Worm (Caenorhabditis elegans): ENCODE data around the gene F35E8.9.

F35E8.9 gene

DNA sequence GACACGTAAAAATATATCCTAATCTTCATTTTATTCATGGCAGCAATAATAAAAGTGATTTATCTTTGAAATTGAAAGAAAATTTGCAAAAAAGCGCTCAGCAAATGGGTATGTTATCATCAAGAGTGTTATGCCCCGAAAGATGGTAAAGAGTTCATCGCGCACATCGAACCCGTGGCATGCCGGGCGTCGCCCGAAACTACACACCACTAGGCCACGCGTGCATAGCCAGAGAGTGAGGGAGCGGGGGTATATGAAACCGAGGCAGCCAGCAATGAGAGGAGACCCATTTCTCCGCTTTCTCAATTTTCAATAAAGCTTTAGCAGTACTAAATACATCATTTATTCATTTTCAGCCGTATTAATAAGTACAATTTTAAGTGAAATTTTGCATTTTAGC, 43.6 kb downstream of the F35E8.9 start (continued):
- TF ChIP-seq K09A11.1 (tag; optimal IDR thresholded peaks at IDR 0.05; ENCODE audit: insufficient read depth) (peak; percentile 93), npax-4 (tag; optimal IDR thresholded peaks at IDR 0.05) (peak; percentile 98), fax-1 (tag; optimal IDR thresholded peaks at IDR 0.05) (peak; percentile 96), ets-4 (tag; optimal IDR thresholded peaks at IDR 0.05) (peak; percentile 88), dmd-4 (tag; optimal IDR thresholded peaks at IDR 0.05; ENCODE audit: borderline replicate concordance) (peak; percentile 98), ztf-16 (tag; optimal IDR thresholded peaks at IDR 0.05) (peak; percentile 99), fkh-10 (GFP tag; optimal IDR thresholded peaks at IDR 0.05) (peak; percentile 76), lim-6 (tag; optimal IDR thresholded peaks at IDR 0.05) (peak; percentile 97), madf-2 (tag; optimal IDR thresholded peaks at IDR 0.05) (peak; percentile 98), ceh-6 (GFP tag; optimal IDR thresholded peaks at IDR 0.05) (peak; percentile 99), gmeb-2 (tag; optimal IDR thresholded peaks at IDR 0.05) (peak; percentile 99), unc-42 (tag; optimal IDR thresholded peaks at IDR 0.05) (peak; percentile 86), hlh-8 (tag; optimal IDR thresholded peaks at IDR 0.05) (peak; percentile 96), ama-1 (optimal IDR thresholded peaks at IDR 0.05) (no peak), dve-1 (tag; optimal IDR thresholded peaks at IDR 0.05) (peak; percentile 96), nhr-232 (tag; optimal IDR thresholded peaks at IDR 0.05) (peak; percentile 99), elt-4 (tag; optimal IDR thresholded peaks at IDR 0.05) (peak; percentile 97), fkh-6 (tag; optimal IDR thresholded peaks at IDR 0.05) (peak; percentile 97), ceh-34 (tag; optimal IDR thresholded peaks at IDR 0.05) (peak; percentile 99), sox-2 (GFP tag; IDR thresholded peaks at IDR 0.05) (peak; percentile 98), ttx-3 (tag; optimal IDR thresholded peaks at IDR 0.05) (peak; percentile 99), ceh-19 (GFP tag; optimal IDR thresholded peaks at IDR 0.05) (peak; percentile 99), pag-3 (tag; optimal IDR thresholded peaks at IDR 0.05; ENCODE audit: borderline replicate concordance) (peak; percentile 96), nfya-1 (tag; optimal IDR thresholded peaks at IDR 0.05) (peak; percentile 90), hlh-15 (tag; optimal IDR thresholded peaks at IDR 0.05) (peak; percentile 98), sox-4 (tag; optimal IDR thresholded peaks at IDR 0.05) (peak; percentile 99), ceh-48 (tag; optimal IDR thresholded peaks at IDR 0.05) (peak; percentile 99), pha-2 (tag; optimal IDR thresholded peaks at IDR 0.05) (peak; percentile 97), unc-55 (GFP tag; optimal IDR thresholded peaks at IDR 0.05) (no peak), Y22D7AL.16 (tag; optimal IDR thresholded peaks at IDR 0.05) (peak; percentile 99), eyg-1 (tag; optimal IDR thresholded peaks at IDR 0.05) (peak; percentile 99), C08G9.2 (tag; optimal IDR thresholded peaks at IDR 0.05) (peak; percentile 97), K02D7.2 (tag; optimal IDR thresholded peaks at IDR 0.05) (peak; percentile 99), mec-3 (tag; optimal IDR thresholded peaks at IDR 0.05; ENCODE audit: borderline replicate concordance) (peak; percentile 94), pqm-1 (tag; optimal IDR thresholded peaks at IDR 0.05) (peak; percentile 99), ceh-18 (tag; optimal IDR thresholded peaks at IDR 0.05) (peak; percentile 96), pros-1 (tag; optimal IDR thresholded peaks at IDR 0.05) (peak; percentile 56), C38D4.7 (GFP tag; optimal IDR thresholded peaks at IDR 0.05) (peak; percentile 98), ref-2 (tag; optimal IDR thresholded peaks at IDR 0.05) (peak; percentile 99), pat-9 (tag; optimal IDR thresholded peaks at IDR 0.05) (peak; percentile 100), tbx-2 (tag; optimal IDR thresholded peaks at IDR 0.05) (peak; percentile 98), ceh-9 (tag; optimal IDR thresholded peaks at IDR 0.05) (peak; percentile 98), ahr-1 (tag; optimal IDR thresholded peaks at IDR 0.05) (peak; percentile 98)

DNA sequence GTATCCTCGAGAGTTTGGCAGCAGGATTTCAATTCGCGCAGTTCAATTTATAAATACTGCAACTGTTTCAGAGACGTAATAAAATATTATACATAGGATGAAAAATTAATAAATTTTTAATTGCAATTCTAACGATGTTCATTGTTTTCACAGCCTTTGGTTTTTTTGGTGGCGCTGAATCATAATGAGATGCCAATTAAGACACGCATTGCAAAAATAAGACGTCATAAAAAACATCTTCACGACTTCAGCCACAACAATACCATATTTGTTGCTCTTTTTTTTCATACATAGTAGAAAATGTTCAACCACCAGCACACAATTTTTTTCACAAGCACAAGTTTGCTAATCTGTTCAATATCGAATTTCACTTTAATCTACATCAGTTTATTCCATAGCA, 45.1 kb downstream of the F35E8.9 start, which contains the start of gene str-56:
Gene str-56, plus strand, starts transcription at position 301 of the 400 bp plus-strand sequence.
- TF ChIP-seq ceh-31 (tag; optimal IDR thresholded peaks at IDR 0.05) = no peak
- TF ChIP-seq pax-1 (tag; optimal IDR thresholded peaks at IDR 0.05) = no peak
- TF ChIP-seq fkh-6 (tag; optimal IDR thresholded peaks at IDR 0.05) = no peak
- no peak for TF ChIP-seq F13H6.1 (tag; optimal IDR thresholded peaks at IDR 0.05)
- no peak for TF ChIP-seq hlh-13 (GFP tag; optimal IDR thresholded peaks at IDR 0.05)
- no peak for TF ChIP-seq unc-55 (GFP tag; optimal IDR thresholded peaks at IDR 0.05)
- TF ChIP-seq ceh-45 (GFP tag; IDR thresholded peaks at IDR 0.05) = no peak
- no peak for TF ChIP-seq ceh-9 (tag; optimal IDR thresholded peaks at IDR 0.05)
- no peak for TF ChIP-seq madf-2 (tag; optimal IDR thresholded peaks at IDR 0.05)
- TF ChIP-seq pqm-1 (tag; optimal IDR thresholded peaks at IDR 0.05) = no peak
- no peak for TF ChIP-seq ref-2 (tag; optimal IDR thresholded peaks at IDR 0.05)
- TF ChIP-seq tbx-7 (tag; optimal IDR thresholded peaks at IDR 0.05) = no peak
